Fruit fly (Drosophila melanogaster) whole organism, embryonic: Measurements from ENCODE around the gene cbt.

ENCODE experiments used
- CG10543 ChIP-seq: fragments of 200-800 bp; sonication (Bioruptor generic); optimal IDR thresholded peaks from 3 replicates; lab custom pipeline; 2017; ENCODE audit warnings: missing biosample characterization, mild to moderate bottlenecking, missing genetic modification characterization, moderate library complexity
- CG12071 ChIP-seq: fragments of 200-800 bp; sonication (Bioruptor generic); optimal IDR thresholded peaks from 3 replicates; lab custom pipeline; 2018; ENCODE audit warnings: missing biosample characterization, mild to moderate bottlenecking, missing genetic modification characterization
- CG12659 ChIP-seq: fragments of 200-800 bp; sonication (Bioruptor generic); optimal IDR thresholded peaks from 3 replicates; lab custom pipeline; 2017; ENCODE audit warnings: mild to moderate bottlenecking, missing biosample characterization, missing genetic modification reagents, missing genetic modification characterization
- CG13424 ChIP-seq: fragments of 200-800 bp; sonication (Bioruptor generic); optimal IDR thresholded peaks from 2 replicates; lab custom pipeline; 2019; ENCODE audit warnings: missing biosample characterization, mild to moderate bottlenecking, missing genetic modification characterization, moderate library complexity
- CG14441 ChIP-seq: fragments of 200-800 bp; sonication (Bioruptor generic); IDR thresholded peaks from 2 replicates; pipeline ENCODE4 v1.3.6; 2022; ENCODE audit warnings: missing biosample characterization, missing genetic modification characterization
- CG1529 ChIP-seq: fragments of 200-800 bp; sonication (Bioruptor generic); optimal IDR thresholded peaks from 3 replicates; lab custom pipeline; 2018; ENCODE audit warnings: missing biosample characterization, missing genetic modification characterization
- CG15601 ChIP-seq: fragments of 200-800 bp; sonication (Bioruptor generic); optimal IDR thresholded peaks from 3 replicates; lab custom pipeline; 2019; ENCODE audit warnings: missing biosample characterization, mild to moderate bottlenecking, missing genetic modification characterization, moderate library complexity
- CG16813 ChIP-seq: fragments of 200-800 bp; sonication (Bioruptor generic); IDR thresholded peaks from 3 replicates; pipeline ENCODE4 v1.3.6; 2022; ENCODE audit warnings: missing biosample characterization, missing genetic modification characterization; ENCODE audit not compliant: partially characterized antibody
- CG17361 ChIP-seq: fragments of 200-800 bp; sonication (Bioruptor generic); IDR thresholded peaks from 3 replicates; pipeline ENCODE4 v1.3.6; 2022; ENCODE audit warnings: missing biosample characterization, missing genetic modification characterization
- CG17568 ChIP-seq: fragments of 200-800 bp; sonication (Bioruptor generic); optimal IDR thresholded peaks from 2 replicates; lab custom pipeline; 2018; ENCODE audit warnings: missing biosample characterization, mild to moderate bottlenecking, missing genetic modification characterization, moderate library complexity
- CG2199 ChIP-seq: fragments of 200-800 bp; sonication (Bioruptor generic); IDR thresholded peaks from 3 replicates; pipeline ENCODE4 v1.3.6; 2022; ENCODE audit warnings: missing biosample characterization, missing genetic modification characterization
- CG3163 ChIP-seq: fragments of 200-800 bp; sonication (Bioruptor generic); optimal IDR thresholded peaks from 3 replicates; lab custom pipeline; 2016; ENCODE audit warnings: missing biosample characterization, missing genetic modification characterization
- CG3281 ChIP-seq: fragments of 200-800 bp; sonication (Bioruptor generic); optimal IDR thresholded peaks from 3 replicates; lab custom pipeline; 2017; ENCODE audit warnings: missing biosample characterization, mild to moderate bottlenecking, missing genetic modification characterization
- CG33557 ChIP-seq: fragments of 200-800 bp; sonication (Bioruptor generic); optimal IDR thresholded peaks from 2 replicates; lab custom pipeline; 2019; ENCODE audit warnings: missing biosample characterization, mild to moderate bottlenecking, missing genetic modification characterization, moderate library complexity
- CG3995 ChIP-seq: fragments of 200-800 bp; sonication (Bioruptor generic); optimal IDR thresholded peaks from 3 replicates; lab custom pipeline; 2016; ENCODE audit warnings: missing biosample characterization, missing genetic modification characterization
- CG5245 ChIP-seq: fragments of 200-800 bp; sonication (Bioruptor generic); optimal IDR thresholded peaks from 3 replicates; lab custom pipeline; 2016; ENCODE audit warnings: missing biosample characterization, missing genetic modification characterization
- CG6791 ChIP-seq: fragments of 200-800 bp; sonication (Bioruptor generic); IDR thresholded peaks from 3 replicates; pipeline ENCODE4 v1.3.6; 2022; ENCODE audit warnings: missing biosample characterization, missing genetic modification characterization; ENCODE audit not compliant: partially characterized antibody
- CG6813 ChIP-seq: fragments of 200-800 bp; sonication (Bioruptor generic); optimal IDR thresholded peaks from 2 replicates; lab custom pipeline; 2017; ENCODE audit warnings: missing biosample characterization, missing genetic modification characterization, mild to moderate bottlenecking, moderate library complexity, missing genetic modification reagents
- CG7357 ChIP-seq: fragments of 200-800 bp; sonication (Bioruptor generic); IDR thresholded peaks from 3 replicates; pipeline ENCODE4 v1.3.6; 2022; ENCODE audit warnings: missing biosample characterization, missing genetic modification characterization
- CG7372 ChIP-seq: fragments of 200-800 bp; sonication (Bioruptor generic); IDR thresholded peaks from 2 replicates; pipeline ENCODE4 v1.3.6; 2022; ENCODE audit warnings: missing biosample characterization, missing genetic modification characterization
- CG8924 ChIP-seq: fragments of 200-800 bp; optimal IDR thresholded peaks from 3 replicates; lab custom pipeline; 2019; ENCODE audit warnings: missing biosample characterization, mild to moderate bottlenecking, missing genetic modification characterization, moderate library complexity
- Dek ChIP-seq: fragments of 200-800 bp; sonication (Bioruptor generic); optimal IDR thresholded peaks from 3 replicates; lab custom pipeline; 2019; ENCODE audit warnings: missing biosample characterization, mild to moderate bottlenecking, missing genetic modification characterization, moderate library complexity
- Dip3 ChIP-seq: fragments of 200-800 bp; sonication (Bioruptor generic); optimal IDR thresholded peaks from 3 replicates; lab custom pipeline; 2016; ENCODE audit warnings: missing biosample characterization, missing genetic modification characterization
- Dll ChIP-seq: fragments of 200-800 bp; sonication (Bioruptor generic); IDR thresholded peaks from 4 replicates; pipeline ENCODE4 v1.3.6; 2022; ENCODE audit warnings: missing biosample characterization, missing genetic modification characterization; ENCODE audit not compliant: partially characterized antibody
- E2f2 ChIP-seq: fragments of 200-800 bp; sonication (Bioruptor generic); IDR thresholded peaks from 2 replicates; pipeline ENCODE4 v1.3.6; 2022; ENCODE audit warnings: missing biosample characterization, missing genetic modification characterization
- Gsc ChIP-seq: fragments of 200-800 bp; sonication (Bioruptor generic); IDR thresholded peaks from 2 replicates; pipeline ENCODE4 v1.3.6; 2022; ENCODE audit warnings: missing biosample characterization, missing genetic modification characterization
- Gug ChIP-seq: fragments of 200-800 bp; sonication (Bioruptor generic); IDR thresholded peaks from 4 replicates; pipeline ENCODE4 v1.3.6; 2022; ENCODE audit warnings: missing biosample characterization, missing genetic modification characterization
- Hr3 ChIP-seq: fragments of 200-800 bp; sonication (Bioruptor generic); optimal IDR thresholded peaks from 3 replicates; lab custom pipeline; 2016; ENCODE audit warnings: missing biosample characterization, missing genetic modification characterization
- Hr39 ChIP-seq: fragments of >200 bp; optimal IDR thresholded peaks from 2 replicates; lab custom pipeline; 2017
- Rx ChIP-seq: fragments of 200-800 bp; sonication (Bioruptor generic); IDR thresholded peaks from 2 replicates; pipeline ENCODE4 v1.3.6; 2022; ENCODE audit warnings: missing biosample characterization, missing genetic modification characterization
- Ssrp ChIP-seq: fragments of 200-800 bp; sonication (Bioruptor generic); optimal IDR thresholded peaks from 2 replicates; lab custom pipeline; 2018; ENCODE audit warnings: missing biosample characterization, mild to moderate bottlenecking, missing genetic modification characterization, moderate library complexity
- az2 ChIP-seq: fragments of 200-800 bp; sonication (Bioruptor generic); optimal IDR thresholded peaks from 3 replicates; lab custom pipeline; 2016; ENCODE audit warnings: missing biosample characterization, missing genetic modification characterization
- bigmax ChIP-seq: fragments of 200-800 bp; sonication (Bioruptor generic); optimal IDR thresholded peaks from 2 replicates; lab custom pipeline; 2018; ENCODE audit warnings: missing biosample characterization, mild to moderate bottlenecking, missing genetic modification characterization
- ci ChIP-seq: fragments of 200-800 bp; sonication (Bioruptor generic); IDR thresholded peaks from 3 replicates; pipeline ENCODE4 v1.3.6; 2022; ENCODE audit warnings: missing biosample characterization, missing genetic modification characterization
- fru ChIP-seq: fragments of >200 bp; optimal IDR thresholded peaks from 2 replicates; lab custom pipeline; 2017
- ftz-f1 ChIP-seq: fragments of 200-800 bp; sonication (Bioruptor generic); optimal IDR thresholded peaks from 2 replicates; lab custom pipeline; 2016; ENCODE audit warnings: missing biosample characterization, missing genetic modification characterization
- gem ChIP-seq: fragments of 200-800 bp; sonication (Bioruptor generic); optimal IDR thresholded peaks from 2 replicates; lab custom pipeline; 2019; ENCODE audit warnings: missing biosample characterization, mild to moderate bottlenecking, missing genetic modification characterization, moderate library complexity
- hbn ChIP-seq: fragments of 200-800 bp; sonication (Bioruptor generic); IDR thresholded peaks from 2 replicates; pipeline ENCODE4 v1.3.6; 2022; ENCODE audit warnings: missing biosample characterization, missing genetic modification characterization; ENCODE audit not compliant: partially characterized antibody
- lov ChIP-seq, 2 experiments: fragments of 200-800 bp in 1 of 2; fragments of >200 bp in 1 of 2; sonication (Bioruptor generic) in 1 of 2; IDR thresholded peaks in 1 of 2; optimal IDR thresholded peaks in 1 of 2; 2 replicates in 1 of 2; 3 replicates in 1 of 2; pipeline versions ENCODE4 v1.3.6 to Lab custom; 2017 to 2022; ENCODE audit warnings: missing biosample characterization in 1 of 2, missing genetic modification characterization in 1 of 2
- pan ChIP-seq, 4 experiments: fragments of >200 bp in 3 of 4; fragments of 200-800 bp in 1 of 4; sonication (Bioruptor generic) in 1 of 4; optimal IDR thresholded peaks in 3 of 4; IDR thresholded peaks in 1 of 4; 2 replicates each; pipeline versions ENCODE4 v1.3.6 to Lab custom; 2017 to 2022; ENCODE audit warnings: missing biosample characterization in 2 of 4, missing genetic modification characterization in 2 of 4, mixed read lengths in 1 of 4
- pho ChIP-seq: fragments of 200-800 bp; sonication (Bioruptor generic); optimal IDR thresholded peaks from 2 replicates; lab custom pipeline; 2016; ENCODE audit warnings: missing biosample characterization, missing genetic modification characterization
- salm ChIP-seq: fragments of 200-800 bp; sonication (Bioruptor generic); optimal IDR thresholded peaks from 2 replicates; lab custom pipeline; 2018; ENCODE audit warnings: missing biosample characterization, mild to moderate bottlenecking, missing genetic modification characterization
- slou ChIP-seq: fragments of 200-800 bp; sonication (Bioruptor generic); optimal IDR thresholded peaks from 3 replicates; lab custom pipeline; 2016; ENCODE audit warnings: missing biosample characterization, missing genetic modification characterization
- sob ChIP-seq: fragments of 200-800 bp; sonication (Bioruptor generic); IDR thresholded peaks from 2 replicates; pipeline ENCODE4 v1.3.6; 2022; ENCODE audit warnings: missing biosample characterization, missing genetic modification characterization
- sr ChIP-seq: fragments of 200-800 bp; sonication (Bioruptor generic); IDR thresholded peaks from 3 replicates; pipeline ENCODE4 v1.3.6; 2022; ENCODE audit warnings: missing biosample characterization, missing genetic modification characterization
- tna ChIP-seq: fragments of 200-800 bp; sonication (Bioruptor generic); IDR thresholded peaks from 2 replicates; pipeline ENCODE4 v1.3.6; 2022; ENCODE audit warnings: missing biosample characterization, missing genetic modification characterization; ENCODE audit not compliant: partially characterized antibody
- toy ChIP-seq: fragments of 200-800 bp; sonication (Bioruptor generic); IDR thresholded peaks from 2 replicates; pipeline ENCODE4 v1.3.6; 2022; ENCODE audit warnings: missing biosample characterization, missing genetic modification characterization
- vnd ChIP-seq: fragments of 200-800 bp; sonication (Bioruptor generic); IDR thresholded peaks from 3 replicates; pipeline ENCODE4 v1.3.6; 2022; ENCODE audit warnings: missing biosample characterization, missing genetic modification characterization; ENCODE audit not compliant: partially characterized antibody
- zfh2 ChIP-seq: fragments of 200-800 bp; sonication (Bioruptor generic); optimal IDR thresholded peaks from 2 replicates; lab custom pipeline; 2016; ENCODE audit warnings: missing biosample characterization, missing genetic modification characterization

Gene cbt

DNA sequence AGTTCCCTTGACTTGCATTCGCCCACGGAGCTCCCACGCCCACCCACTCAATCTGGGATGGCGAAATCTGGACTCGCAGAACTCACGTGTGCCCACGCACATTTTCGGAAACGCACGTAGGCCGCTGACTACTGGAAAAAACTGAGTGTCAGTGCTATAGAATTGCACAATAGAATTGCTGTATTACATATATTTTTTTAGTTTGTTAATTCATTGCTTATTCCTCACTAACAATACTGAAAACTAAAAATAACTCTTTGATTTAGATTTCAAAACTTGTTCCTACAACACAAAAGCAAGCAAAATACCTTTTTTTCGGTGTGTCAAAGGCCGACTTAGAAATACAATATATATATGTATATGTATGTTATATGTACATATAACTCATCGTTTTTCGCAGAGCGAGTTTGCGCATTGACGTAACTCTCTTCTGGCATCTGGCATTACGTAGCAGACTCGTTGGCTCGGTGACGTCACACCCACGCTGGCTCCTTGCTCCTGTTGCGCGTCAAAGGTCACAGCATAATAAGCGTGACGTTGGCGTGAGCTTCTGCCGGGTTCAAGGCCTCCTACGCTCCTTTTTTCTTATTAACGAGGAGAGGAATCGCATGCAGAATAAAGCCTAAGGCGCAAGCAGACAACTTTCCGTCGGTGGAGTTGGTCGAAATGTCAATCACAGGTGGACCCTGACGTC, 2.4 kb upstream of the cbt start (continued):
- TF ChIP-seq toy (GFP tag; lab: Robert Waterston, UW), result no peak
- TF ChIP-seq CG6791 (GFP tag; lab: Robert Waterston, UW), result no peak
- TF ChIP-seq zfh2, result peak; percentile 79
- TF ChIP-seq CG8924 (tag; lab: Kevin White, UChicago), result peak; percentile 80
- TF ChIP-seq CG3281, result peak; percentile 92
- TF ChIP-seq CG3163 (GFP tag; lab: Kevin White, UChicago), result no peak
- no peak for TF ChIP-seq CG16813 (GFP tag; lab: Robert Waterston, UW)
- no peak for TF ChIP-seq Rx (GFP tag; lab: Robert Waterston, UW)
- peak; percentile 76 for TF ChIP-seq pho (GFP tag; lab: Kevin White, UChicago)
- TF ChIP-seq lov (optimal IDR thresholded peaks at IDR 0.05; lab: Kevin White, UChicago), result no peak
- TF ChIP-seq lov (GFP tag; IDR thresholded peaks at IDR 0.05; lab: Robert Waterston, UW), result no peak
- TF ChIP-seq fru (lab: Kevin White, UChicago), result no peak
- no peak for TF ChIP-seq salm
- no peak for TF ChIP-seq hbn (GFP tag; lab: Robert Waterston, UW)
- TF ChIP-seq E2f2 (GFP tag; lab: Robert Waterston, UW), result no peak
- no peak for TF ChIP-seq CG7372 (GFP tag; lab: Robert Waterston, UW)
- no peak for TF ChIP-seq CG10543 (GFP tag; lab: Kevin White, UChicago)
- TF ChIP-seq ci (GFP tag; lab: Robert Waterston, UW), result no peak
- no peak for TF ChIP-seq Dll (GFP tag; lab: Robert Waterston, UW)
- peak; percentile 89 for TF ChIP-seq Dek (tag; lab: Kevin White, UChicago)
- TF ChIP-seq sr (GFP tag; lab: Robert Waterston, UW), result no peak
- TF ChIP-seq Gsc (GFP tag; lab: Robert Waterston, UW), result no peak
- TF ChIP-seq Gug (GFP tag; lab: Robert Waterston, UW), result peak; percentile 73; the same call in 3 of the 4 replicates
- no peak for TF ChIP-seq ftz-f1 (GFP tag; lab: Kevin White, UChicago)
- no peak for TF ChIP-seq CG14441 (GFP tag; lab: Robert Waterston, UW)
- TF ChIP-seq az2, result peak; percentile 66
- TF ChIP-seq CG13424, result peak; percentile 85
- TF ChIP-seq gem (tag; lab: Kevin White, UChicago), result peak; percentile 90
- peak; percentile 74 for TF ChIP-seq CG7357 (GFP tag; lab: Robert Waterston, UW)
- TF ChIP-seq slou (GFP tag; lab: Kevin White, UChicago), result peak; percentile 80
- TF ChIP-seq Hr3 (GFP tag; lab: Kevin White, UChicago), result peak; percentile 65
- TF ChIP-seq CG6813, result peak; percentile 83
- no peak for TF ChIP-seq CG33557 (GFP tag; lab: Kevin White, UChicago)
- TF ChIP-seq CG15601 (tag; lab: Kevin White, UChicago), result peak; percentile 20
- no peak for TF ChIP-seq bigmax (GFP tag; lab: Kevin White, UChicago)
- no peak for TF ChIP-seq vnd (GFP tag; lab: Robert Waterston, UW)
- peak; percentile 42 for TF ChIP-seq CG3995 (GFP tag; lab: Kevin White, UChicago)
- TF ChIP-seq CG5245 (GFP tag; lab: Kevin White, UChicago), result peak; percentile 52
- TF ChIP-seq Hr39 (lab: Kevin White, UChicago), result no peak
- peak; percentile 91 for TF ChIP-seq CG12659 (GFP tag; lab: Kevin White, UChicago)
- TF ChIP-seq CG1529 (GFP tag; lab: Kevin White, UChicago), result no peak
- TF ChIP-seq CG17361 (GFP tag; lab: Robert Waterston, UW), result no peak
- TF ChIP-seq CG2199, result no peak
- peak; percentile 71 for TF ChIP-seq Dip3 (GFP tag; lab: Kevin White, UChicago)
- no peak for TF ChIP-seq sob (GFP tag; lab: Robert Waterston, UW)
- peak; percentile 42 for TF ChIP-seq Ssrp (tag; lab: Kevin White, UChicago)
- no peak for TF ChIP-seq tna (GFP tag; lab: Robert Waterston, UW)
- TF ChIP-seq pan (optimal IDR thresholded peaks at IDR 0.05; lab: Kevin White, UChicago), result no peak
- TF ChIP-seq pan (GFP tag; optimal IDR thresholded peaks at IDR 0.05 in 1 of 2, IDR thresholded peaks at IDR 0.05 in 1 of 2), result no peak
- TF ChIP-seq CG17568 (GFP tag; lab: Kevin White, UChicago), result peak; percentile 77
- peak; percentile 73 for TF ChIP-seq CG12071
